Fruit fly (Drosophila melanogaster) Kc167 (cell line): ENCODE data around the gene Atg12.

Experiments used
- Myc ChIP-seq: fragments of >200 bp; optimal IDR thresholded peaks from 2 replicates; lab custom pipeline; 2017; ENCODE audit warnings: missing external identifiers
- Sin3A ChIP-seq: fragments of >200 bp; optimal IDR thresholded peaks from 2 replicates; lab custom pipeline; 2018; ENCODE audit warnings: missing external identifiers
- h ChIP-seq: fragments of >200 bp; optimal IDR thresholded peaks from 3 replicates; lab custom pipeline; 2018; ENCODE audit warnings: missing external identifiers
- insv ChIP-seq: fragments of >200 bp; optimal IDR thresholded peaks from 3 replicates; lab custom pipeline; 2018; ENCODE audit warnings: missing external identifiers
- psq ChIP-seq: fragments of >200 bp; optimal IDR thresholded peaks from 2 replicates; lab custom pipeline; 2017; ENCODE audit warnings: missing external identifiers
- ttk ChIP-seq: sonication (Bioruptor generic); optimal IDR thresholded peaks from 2 replicates; lab custom pipeline; 2017; ENCODE audit warnings: missing external identifiers

Gene Atg12

DNA sequence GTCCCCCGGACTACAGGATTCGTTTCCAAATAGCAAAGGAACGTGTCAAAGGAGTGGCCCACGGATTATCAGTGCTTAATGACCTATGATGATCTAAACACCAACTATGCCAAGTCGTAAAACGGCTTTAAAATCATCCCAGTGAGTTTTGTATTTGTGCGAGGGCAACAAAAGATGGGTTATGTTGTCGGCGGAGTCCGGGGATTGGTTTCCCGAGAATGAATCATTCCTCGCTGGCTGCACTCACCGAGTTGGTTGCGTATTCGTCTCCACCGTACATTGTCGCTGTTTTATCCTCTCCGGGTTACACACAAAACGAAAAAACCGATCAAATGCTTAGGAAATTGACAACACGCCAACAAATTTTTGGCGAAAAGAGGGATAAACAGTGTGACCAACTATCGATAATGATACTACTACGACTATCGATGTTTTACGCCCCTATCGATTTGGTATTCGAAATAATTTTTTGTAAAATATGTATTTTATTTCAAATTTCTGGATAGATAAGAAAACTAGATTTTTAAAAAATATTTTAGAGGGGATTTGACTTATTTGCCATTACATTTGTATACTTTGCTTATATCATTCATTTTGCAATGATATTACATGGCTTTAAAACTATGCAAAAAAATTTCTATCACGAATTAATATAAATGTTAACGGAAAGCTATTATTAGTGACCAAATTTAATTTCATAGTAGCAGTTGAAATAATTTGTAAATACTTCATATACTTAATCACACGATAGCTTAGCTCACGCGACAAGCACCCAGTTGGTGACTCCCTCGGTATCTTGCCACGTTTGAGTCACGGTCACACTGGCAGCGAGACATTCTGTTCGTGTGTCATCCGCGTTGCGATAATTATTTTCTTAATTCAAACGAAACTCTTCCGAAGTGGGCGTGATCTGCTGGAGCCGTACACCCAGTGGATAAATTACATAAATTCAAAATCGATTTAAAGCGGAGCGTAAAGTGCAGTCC lies 9.2 kb downstream of the Atg12 start, which contains the start of the genes eIF3l and Nrx-IV:
Gene eIF3l (minus strand): TSS at position 389 of the 986 bp plus-strand sequence.
Gene Nrx-IV (plus strand): TSS at position 811 of the 986 bp plus-strand sequence.
- TF ChIP-seq insv (lab: Kevin White, UChicago) (no peak), Sin3A (lab: Kevin White, UChicago) (no peak), ttk (no peak), h (no peak)

DNA sequence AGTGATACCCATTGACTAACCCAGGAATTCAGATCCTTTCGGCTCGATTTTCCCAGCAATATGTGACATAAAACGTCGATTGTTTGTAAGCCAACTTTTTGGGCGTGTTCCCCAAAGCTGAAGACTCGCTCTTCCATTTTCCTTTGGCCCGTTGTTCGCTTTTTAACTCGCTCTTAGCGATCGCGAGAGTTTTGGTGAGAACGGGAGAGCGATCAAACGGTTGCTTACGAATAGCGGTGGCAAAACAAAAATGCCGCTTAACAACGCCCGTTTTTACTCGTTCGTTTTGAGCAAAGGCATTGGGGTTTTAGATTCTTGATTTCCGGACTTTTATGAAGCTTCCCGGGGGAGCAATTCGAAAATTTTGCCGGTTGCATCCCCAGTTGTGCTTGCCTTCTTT lies 10.2 kb downstream of the Atg12 start:
- TF ChIP-seq h (no peak), psq (lab: Kevin White, UChicago) (no peak), insv (lab: Kevin White, UChicago) (no peak), Myc (no peak), Sin3A (lab: Kevin White, UChicago) (no peak), ttk (no peak)

DNA sequence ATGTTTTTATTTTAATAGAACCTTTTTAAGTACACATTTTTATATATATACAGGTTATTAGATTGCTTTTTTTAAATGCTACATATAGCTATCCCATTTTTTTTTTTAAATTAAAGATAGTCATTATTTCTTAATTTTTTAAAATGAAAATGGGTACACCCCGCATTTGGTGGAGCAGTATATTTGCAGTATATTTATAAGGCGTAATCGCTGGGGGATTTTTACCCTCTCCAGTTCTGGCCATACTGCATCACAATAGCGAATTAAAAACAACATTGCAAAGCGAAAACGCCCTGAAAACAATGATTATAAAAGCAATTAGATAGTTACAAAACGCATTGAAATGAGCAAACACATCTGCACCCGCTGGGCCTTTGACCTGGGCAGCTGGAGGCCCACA lies 12.3 kb downstream of the Atg12 start, which contains the start of gene CG32099:
Gene CG32099 (plus strand): TSS at position 250 of the 400 bp plus-strand sequence.
- TF ChIP-seq h, result no peak
- no peak for TF ChIP-seq psq (lab: Kevin White, UChicago)
- TF ChIP-seq ttk, result no peak
- TF ChIP-seq insv (lab: Kevin White, UChicago), result no peak
- no peak for TF ChIP-seq Sin3A (lab: Kevin White, UChicago)
- no peak for TF ChIP-seq Myc

DNA sequence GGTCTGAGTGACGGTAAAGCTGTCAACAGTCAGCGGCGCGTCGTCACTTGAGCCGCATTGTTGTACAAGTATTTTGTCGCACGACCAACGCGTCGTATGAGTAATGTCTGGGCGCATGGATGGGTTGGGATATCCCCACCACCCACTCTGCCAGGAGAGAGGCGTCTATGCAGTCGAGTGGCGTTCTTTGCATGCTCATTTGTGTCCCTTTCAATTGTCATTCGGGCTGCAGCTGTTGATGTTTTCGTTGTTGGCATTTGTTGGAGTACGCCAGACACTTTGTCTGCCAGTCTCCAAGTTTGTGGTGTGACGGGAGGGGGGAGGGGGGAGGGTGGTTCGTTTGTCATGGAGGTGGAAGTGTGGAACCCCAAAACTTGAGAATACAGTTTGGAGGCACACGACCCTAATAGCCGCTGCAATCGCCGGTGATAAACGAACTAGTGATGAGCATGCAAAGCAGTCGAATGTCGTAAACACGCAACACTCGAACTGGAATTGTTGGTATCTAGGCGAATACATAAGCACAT lies 25.5 kb downstream of the Atg12 start:
- no peak for TF ChIP-seq psq (lab: Kevin White, UChicago)
- TF ChIP-seq ttk, result no peak
- no peak for TF ChIP-seq h
- no peak for TF ChIP-seq Sin3A (lab: Kevin White, UChicago)
- no peak for TF ChIP-seq Myc
- no peak for TF ChIP-seq insv (lab: Kevin White, UChicago)

DNA sequence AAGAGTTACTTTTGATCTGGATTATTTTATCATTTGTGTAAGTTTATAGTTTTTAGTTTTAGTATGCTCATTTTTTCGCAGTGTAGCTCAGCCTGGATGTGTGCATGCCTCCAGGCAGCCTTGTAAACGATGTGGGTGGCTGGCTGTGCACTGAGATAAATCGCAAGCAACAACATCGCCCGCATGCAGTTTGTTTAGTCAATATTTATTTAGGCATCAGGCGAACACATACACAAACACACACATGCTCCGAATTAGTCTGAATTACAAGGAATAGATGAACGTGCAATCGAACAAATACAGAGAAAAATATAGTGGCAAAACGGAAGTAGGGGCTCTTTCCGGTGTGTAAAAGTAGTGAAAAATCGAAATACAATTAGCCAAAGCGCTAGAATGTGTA lies 26.3 kb downstream of the Atg12 start:
- TF ChIP-seq ttk (no peak), h (no peak), insv (lab: Kevin White, UChicago) (no peak), psq (lab: Kevin White, UChicago) (no peak), Myc (no peak), Sin3A (lab: Kevin White, UChicago) (no peak)

DNA sequence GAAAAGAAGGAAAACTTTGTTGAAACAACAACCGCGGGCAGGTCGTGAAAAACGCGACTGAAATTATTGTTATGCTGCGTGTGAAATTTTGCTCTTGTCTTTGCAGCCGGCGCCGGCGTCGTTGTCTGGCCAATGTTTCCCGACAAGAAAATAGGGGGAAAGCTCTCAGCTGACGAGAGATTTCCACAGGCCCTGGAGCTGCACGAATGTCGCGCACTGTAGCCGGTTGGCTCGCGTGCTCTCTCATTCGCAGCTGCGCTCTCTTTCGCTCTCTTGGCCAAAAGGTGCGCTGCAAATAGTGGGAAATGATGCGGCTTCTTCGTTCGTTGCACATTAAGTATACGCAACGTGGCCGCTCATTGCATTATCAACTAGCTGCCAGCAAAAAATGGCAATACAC lies 26.9 kb downstream of the Atg12 start, which contains the start of gene CG9760:
Gene CG9760 (minus strand): TSS at position 43 of the 400 bp plus-strand sequence.
- TF ChIP-seq insv (lab: Kevin White, UChicago), result no peak
- TF ChIP-seq Sin3A (lab: Kevin White, UChicago), result no peak
- TF ChIP-seq psq (lab: Kevin White, UChicago), result no peak
- no peak for TF ChIP-seq h
- TF ChIP-seq Myc, result no peak
- no peak for TF ChIP-seq ttk

DNA sequence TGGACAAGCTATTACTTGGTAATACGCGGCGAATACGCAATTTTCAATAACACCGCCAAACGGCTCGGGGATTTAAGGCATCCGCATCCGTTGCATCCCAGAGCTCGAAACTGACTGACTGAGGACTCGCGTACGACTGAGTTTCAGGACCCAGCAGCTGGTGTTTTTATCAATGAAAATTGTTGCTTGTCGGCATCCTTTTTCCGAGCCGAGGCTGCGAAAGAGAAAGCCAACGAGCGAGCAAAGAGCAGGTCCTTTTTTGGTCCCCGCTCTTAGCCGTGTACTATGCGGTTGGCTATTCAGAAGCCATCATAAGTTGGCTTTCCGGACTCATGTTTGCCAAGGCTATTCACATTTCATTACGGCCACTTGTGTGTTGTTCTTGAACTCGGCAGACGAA lies 38.6 kb downstream of the Atg12 start, which contains the start of gene Rh7:
Gene Rh7 (minus strand): TSS at position 101 of the 400 bp plus-strand sequence.
- no peak for TF ChIP-seq insv (lab: Kevin White, UChicago)
- no peak for TF ChIP-seq Myc
- TF ChIP-seq psq (lab: Kevin White, UChicago), result no peak
- no peak for TF ChIP-seq h
- TF ChIP-seq Sin3A (lab: Kevin White, UChicago), result no peak
- no peak for TF ChIP-seq ttk

DNA sequence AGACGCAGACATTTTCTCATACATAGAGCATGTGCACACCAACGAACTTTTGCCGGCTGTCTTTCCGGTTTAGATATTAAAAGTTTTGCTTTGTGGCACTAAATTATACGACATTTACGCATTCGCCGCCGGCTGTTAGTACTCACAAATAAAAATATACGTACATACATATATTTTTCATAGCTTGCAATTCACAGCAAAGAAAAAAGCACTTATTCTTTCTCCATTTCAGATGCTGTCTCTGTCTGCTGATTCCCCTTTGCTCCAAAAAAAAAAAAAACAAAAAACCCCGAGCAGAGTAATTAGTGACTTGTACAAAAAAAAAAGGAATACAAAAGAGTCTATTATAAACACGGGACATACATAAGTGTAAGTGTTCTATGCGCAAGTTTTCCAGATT lies 40.5 kb downstream of the Atg12 start, which contains the start of gene CAH2:
Gene CAH2 (plus strand): TSS at position 301 of the 400 bp plus-strand sequence.
- TF ChIP-seq ttk (no peak), h (no peak), Myc (no peak), Sin3A (lab: Kevin White, UChicago) (no peak), insv (lab: Kevin White, UChicago) (no peak), psq (lab: Kevin White, UChicago) (no peak)

DNA sequence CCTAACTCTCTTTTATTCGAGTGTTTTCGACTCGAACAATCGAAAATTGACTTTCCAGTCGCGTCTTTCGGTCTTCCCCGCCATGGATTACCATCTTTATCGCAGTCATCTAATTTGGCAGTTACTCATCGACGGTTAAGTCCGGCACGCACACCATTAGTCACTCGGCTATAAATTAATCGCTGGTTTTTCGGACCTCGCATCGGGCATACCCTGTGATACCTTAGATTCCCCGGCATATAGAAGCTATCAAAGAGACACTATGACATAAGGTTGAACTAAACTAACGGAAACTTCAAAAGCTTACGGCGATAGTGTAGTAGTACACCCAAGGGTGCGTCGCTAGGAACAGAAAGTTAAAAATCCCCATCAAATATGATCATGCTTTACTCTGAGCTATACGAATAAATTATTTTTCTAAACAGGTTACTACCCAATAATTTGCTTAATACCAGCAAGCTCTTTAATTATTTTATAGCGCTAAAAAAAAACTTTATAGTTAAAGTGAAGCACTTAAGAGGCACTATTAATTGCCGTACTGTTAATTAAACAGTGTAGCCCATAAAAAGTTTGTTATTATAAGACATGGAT lies 42.2 kb downstream of the Atg12 start:
- TF ChIP-seq insv (lab: Kevin White, UChicago) (no peak), psq (lab: Kevin White, UChicago) (no peak), ttk (no peak), Sin3A (lab: Kevin White, UChicago) (no peak), h (no peak), Myc (no peak)

DNA sequence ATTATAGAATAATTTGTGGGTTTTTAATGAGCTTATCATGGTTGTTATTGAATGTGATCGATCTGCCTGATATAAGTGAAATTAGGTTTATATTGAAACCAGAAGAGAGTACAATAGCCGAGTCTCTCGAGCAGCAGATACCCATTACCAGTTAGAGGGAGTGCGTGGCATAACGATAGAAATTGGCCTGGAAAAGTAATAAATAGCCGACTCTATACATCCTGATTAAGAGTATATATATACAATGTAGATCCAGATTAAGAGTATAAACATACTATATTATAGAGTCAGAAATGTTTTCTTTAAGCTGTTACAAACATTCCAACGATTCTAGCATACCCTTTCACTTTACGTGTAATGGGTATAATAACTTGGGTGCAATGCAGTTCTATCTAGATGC lies 47.2 kb downstream of the Atg12 start:
- TF ChIP-seq insv (lab: Kevin White, UChicago), result no peak
- no peak for TF ChIP-seq psq (lab: Kevin White, UChicago)
- TF ChIP-seq Sin3A (lab: Kevin White, UChicago), result no peak
- no peak for TF ChIP-seq Myc
- no peak for TF ChIP-seq h
- no peak for TF ChIP-seq ttk

DNA sequence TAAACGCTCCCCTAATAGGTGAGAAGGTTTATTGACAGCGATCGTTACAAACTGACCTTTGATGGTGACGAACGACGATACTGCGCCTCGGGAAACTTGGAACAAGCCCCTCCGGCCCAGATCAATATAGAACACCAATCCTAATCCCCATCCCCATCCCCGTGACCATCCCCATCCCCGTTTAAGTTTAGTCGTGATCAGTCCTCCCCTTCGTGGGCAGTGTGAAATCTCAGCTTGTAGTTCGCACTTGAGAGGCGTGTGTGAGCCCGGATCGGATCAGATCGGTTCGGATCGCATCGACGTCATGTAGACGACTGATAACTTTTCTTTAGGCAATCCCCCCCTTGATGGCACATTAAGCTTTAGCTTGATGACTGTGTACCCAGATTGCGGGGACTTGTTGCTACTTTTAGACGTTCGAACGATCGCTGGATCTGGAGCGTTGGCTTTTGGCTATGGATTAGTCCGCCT lies 47.8 kb downstream of the Atg12 start, which contains the start of gene Miox:
Gene Miox (plus strand): TSS at position 421 of the 471 bp plus-strand sequence.
- no peak for TF ChIP-seq h

DNA sequence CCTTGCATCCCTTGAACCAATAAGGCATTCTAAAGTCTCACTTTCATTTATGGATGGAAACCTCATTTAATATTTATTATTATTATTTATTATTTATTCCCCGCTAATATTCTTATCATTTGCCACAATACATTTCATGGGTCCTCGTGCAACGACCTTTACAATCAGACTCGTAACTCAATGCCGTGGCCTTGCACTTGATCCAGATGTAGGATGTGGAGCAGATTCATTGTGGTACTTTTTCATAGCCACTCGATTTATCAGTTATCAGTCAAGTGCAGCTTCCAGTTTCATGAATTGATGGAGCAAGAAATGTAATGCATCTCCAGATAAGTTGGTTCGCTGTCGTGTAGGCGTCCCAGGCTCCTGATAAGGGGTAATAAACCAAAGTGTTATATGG lies 48.6 kb downstream of the Atg12 start:
- no peak for TF ChIP-seq Myc
- TF ChIP-seq Sin3A (lab: Kevin White, UChicago), result no peak
- no peak for TF ChIP-seq psq (lab: Kevin White, UChicago)
- TF ChIP-seq h, result no peak
- no peak for TF ChIP-seq insv (lab: Kevin White, UChicago)
- no peak for TF ChIP-seq ttk
